Fruit fly (Drosophila melanogaster): ENCODE data around the gene CG31445.

- TF ChIP-seq h (GFP tag; optimal IDR thresholded peaks at IDR 0.05) (peak; percentile 63), Hr83 (GFP tag; optimal IDR thresholded peaks at IDR 0.05; ENCODE audit: poor library complexity, severe bottlenecking) (no peak), pan (optimal IDR thresholded peaks at IDR 0.05) (no peak), OdsH (GFP tag; optimal IDR thresholded peaks at IDR 0.05) (no peak), Jra (GFP tag; optimal IDR thresholded peaks at IDR 0.05) (no peak), br (GFP tag; optimal IDR thresholded peaks at IDR 0.05) (no peak), brk (GFP tag; optimal IDR thresholded peaks at IDR 0.05) (no peak), Dif (GFP tag; optimal IDR thresholded peaks at IDR 0.05; ENCODE audit: partially characterized antibody) (no peak), sage (GFP tag; optimal IDR thresholded peaks at IDR 0.05) (no peak), Hnf4 (GFP tag; optimal IDR thresholded peaks at IDR 0.05) (peak; percentile 3)
These were observed 46.2 kb upstream of the CG31445 start for dm6 chr3R:29290588-29291530.
